Fruit fly (Drosophila melanogaster) whole organism, embryonic: ENCODE results near the gene CG13601.

Experiments
- Aef1 ChIP-seq: fragments of 200-800 bp; sonication (Bioruptor generic); IDR thresholded peaks from 3 replicates; pipeline ENCODE4 v1.3.6; 2022; ENCODE audit warnings: missing biosample characterization, missing genetic modification characterization
- Atf-2 ChIP-seq: fragments of 200-800 bp; sonication (Bioruptor generic); optimal IDR thresholded peaks from 2 replicates; lab custom pipeline; 2016; ENCODE audit warnings: missing biosample characterization, missing genetic modification characterization
- BEAF-32 ChIP-seq: fragments of 200-800 bp; sonication (Bioruptor generic); optimal IDR thresholded peaks from 3 replicates; lab custom pipeline; 2017; ENCODE audit warnings: missing biosample characterization, missing genetic modification characterization, mild to moderate bottlenecking, moderate library complexity, missing genetic modification reagents
- Blimp-1 ChIP-seq: fragments of 200-800 bp; sonication (Bioruptor generic); optimal IDR thresholded peaks from 3 replicates; lab custom pipeline; 2018; ENCODE audit warnings: missing biosample characterization, missing genetic modification characterization, mild to moderate bottlenecking, moderate library complexity, missing genetic modification reagents
- CG11398 ChIP-seq: fragments of 200-800 bp; sonication (Bioruptor generic); optimal IDR thresholded peaks from 2 replicates; lab custom pipeline; 2016; ENCODE audit warnings: missing biosample characterization, missing genetic modification characterization
- CG11560 ChIP-seq: fragments of 200-800 bp; sonication (Bioruptor generic); IDR thresholded peaks from 3 replicates; pipeline ENCODE4 v1.3.6; 2022; ENCODE audit warnings: missing biosample characterization, missing genetic modification characterization
- CG12155 ChIP-seq: fragments of 200-800 bp; sonication (Bioruptor generic); optimal IDR thresholded peaks from 3 replicates; lab custom pipeline; 2016; ENCODE audit warnings: missing biosample characterization, missing genetic modification characterization
- CG12744 ChIP-seq: fragments of 200-800 bp; sonication (Bioruptor generic); optimal IDR thresholded peaks from 2 replicates; lab custom pipeline; 2016; ENCODE audit warnings: missing biosample characterization, missing genetic modification characterization
- CG17361 ChIP-seq: fragments of 200-800 bp; sonication (Bioruptor generic); IDR thresholded peaks from 3 replicates; pipeline ENCODE4 v1.3.6; 2022; ENCODE audit warnings: missing biosample characterization, missing genetic modification characterization
- CG2712 ChIP-seq: fragments of 200-800 bp; optimal IDR thresholded peaks from 3 replicates; lab custom pipeline; 2019; ENCODE audit warnings: missing biosample characterization, mild to moderate bottlenecking, missing genetic modification characterization, moderate library complexity
- CG2875 ChIP-seq: fragments of 200-800 bp; sonication (Bioruptor generic); optimal IDR thresholded peaks from 2 replicates; lab custom pipeline; 2017; ENCODE audit warnings: missing biosample characterization, mild to moderate bottlenecking, missing genetic modification characterization, missing genetic modification reagents
- CG31365 ChIP-seq: fragments of 200-800 bp; sonication (Bioruptor generic); optimal IDR thresholded peaks from 2 replicates; lab custom pipeline; 2018; ENCODE audit warnings: missing biosample characterization, mild to moderate bottlenecking, missing genetic modification characterization
- CG3281 ChIP-seq: fragments of 200-800 bp; sonication (Bioruptor generic); optimal IDR thresholded peaks from 3 replicates; lab custom pipeline; 2017; ENCODE audit warnings: missing biosample characterization, mild to moderate bottlenecking, missing genetic modification characterization
- CG33213 ChIP-seq: fragments of 200-800 bp; sonication (Bioruptor generic); optimal IDR thresholded peaks from 3 replicates; lab custom pipeline; 2016; ENCODE audit warnings: missing biosample characterization, missing genetic modification characterization
- CG5245 ChIP-seq: fragments of 200-800 bp; sonication (Bioruptor generic); optimal IDR thresholded peaks from 3 replicates; lab custom pipeline; 2016; ENCODE audit warnings: missing biosample characterization, missing genetic modification characterization
- CG6689 ChIP-seq: fragments of 200-800 bp; sonication (Bioruptor generic); IDR thresholded peaks from 2 replicates; pipeline ENCODE4 v1.3.6; 2022; ENCODE audit warnings: missing biosample characterization, missing genetic modification characterization
- CG7271 ChIP-seq: fragments of 200-800 bp; sonication (Bioruptor generic); optimal IDR thresholded peaks from 2 replicates; lab custom pipeline; 2018; ENCODE audit warnings: missing biosample characterization, mild to moderate bottlenecking, missing genetic modification characterization, moderate library complexity
- CG7372 ChIP-seq: fragments of 200-800 bp; sonication (Bioruptor generic); IDR thresholded peaks from 2 replicates; pipeline ENCODE4 v1.3.6; 2022; ENCODE audit warnings: missing biosample characterization, missing genetic modification characterization
- CG7556 ChIP-seq: fragments of 200-800 bp; sonication (Bioruptor generic); optimal IDR thresholded peaks from 2 replicates; lab custom pipeline; 2017; ENCODE audit warnings: missing biosample characterization, mild to moderate bottlenecking, missing genetic modification characterization
- CTCF ChIP-seq: fragments of 200-800 bp; sonication (Bioruptor generic); optimal IDR thresholded peaks from 2 replicates; lab custom pipeline; 2017; ENCODE audit warnings: missing biosample characterization, mild to moderate bottlenecking, missing genetic modification characterization, moderate library complexity
- Dbx ChIP-seq: fragments of 200-800 bp; sonication (Bioruptor generic); IDR thresholded peaks from 3 replicates; pipeline ENCODE4 v1.3.6; 2022; ENCODE audit warnings: missing biosample characterization, missing genetic modification characterization
- Dref ChIP-seq: fragments of 200-800 bp; sonication (Bioruptor generic); IDR thresholded peaks from 2 replicates; pipeline ENCODE4 v1.3.6; 2022; ENCODE audit warnings: missing biosample characterization, missing genetic modification characterization
- Hr3 ChIP-seq: fragments of 200-800 bp; sonication (Bioruptor generic); optimal IDR thresholded peaks from 3 replicates; lab custom pipeline; 2016; ENCODE audit warnings: missing biosample characterization, missing genetic modification characterization
- MBD-R2 ChIP-seq: fragments of 200-800 bp; sonication (Bioruptor generic); IDR thresholded peaks from 2 replicates; pipeline ENCODE4 v1.3.6; 2022; ENCODE audit warnings: missing biosample characterization, missing genetic modification characterization
- Nf-YB ChIP-seq: fragments of 200-800 bp; sonication (Bioruptor generic); optimal IDR thresholded peaks from 3 replicates; lab custom pipeline; 2019; ENCODE audit warnings: missing biosample characterization, mild to moderate bottlenecking, missing genetic modification characterization, moderate library complexity
- Opbp ChIP-seq: fragments of 200-800 bp; sonication (Bioruptor generic); IDR thresholded peaks from 3 replicates; pipeline ENCODE4 v1.3.6; 2022; ENCODE audit warnings: missing biosample characterization, missing genetic modification characterization; ENCODE audit not compliant: partially characterized antibody
- Poxn ChIP-seq: fragments of 200-800 bp; sonication (Bioruptor generic); IDR thresholded peaks from 2 replicates; pipeline ENCODE4 v1.3.6; 2022; ENCODE audit warnings: missing biosample characterization, missing genetic modification characterization
- Spps ChIP-seq: fragments of 200-800 bp; sonication (Bioruptor generic); optimal IDR thresholded peaks from 2 replicates; lab custom pipeline; 2018; ENCODE audit warnings: missing biosample characterization, mild to moderate bottlenecking, missing genetic modification characterization
- Sry-δ ChIP-seq: fragments of 200-800 bp; sonication (Bioruptor generic); optimal IDR thresholded peaks from 2 replicates; lab custom pipeline; 2016; ENCODE audit warnings: missing biosample characterization, missing genetic modification characterization
- Vsx1 ChIP-seq: fragments of 200-800 bp; sonication (Bioruptor generic); optimal IDR thresholded peaks from 2 replicates; lab custom pipeline; 2017; ENCODE audit warnings: missing biosample characterization, mild to moderate bottlenecking, missing genetic modification characterization, missing genetic modification reagents
- abd-A ChIP-seq: fragments of 200-800 bp; sonication (Bioruptor generic); optimal IDR thresholded peaks from 3 replicates; lab custom pipeline; 2019; ENCODE audit warnings: missing biosample characterization, mild to moderate bottlenecking, missing genetic modification characterization, moderate library complexity
- ash1 ChIP-seq: fragments of 200-800 bp; sonication (Bioruptor generic); optimal IDR thresholded peaks from 2 replicates; lab custom pipeline; 2018; ENCODE audit warnings: missing biosample characterization, mild to moderate bottlenecking, missing genetic modification characterization
- bbx ChIP-seq: fragments of 200-800 bp; sonication (Bioruptor generic); IDR thresholded peaks from 2 replicates; pipeline ENCODE4 v1.3.6; 2022; ENCODE audit warnings: missing biosample characterization, missing genetic modification characterization; ENCODE audit not compliant: partially characterized antibody
- btn ChIP-seq: fragments of 200-800 bp; sonication (Bioruptor generic); optimal IDR thresholded peaks from 2 replicates; lab custom pipeline; 2016; ENCODE audit warnings: missing biosample characterization, missing genetic modification characterization
- cg ChIP-seq: fragments of 200-800 bp; sonication (Bioruptor generic); optimal IDR thresholded peaks from 3 replicates; lab custom pipeline; 2019; ENCODE audit warnings: missing biosample characterization, mild to moderate bottlenecking, missing genetic modification characterization, moderate library complexity
- crol ChIP-seq: fragments of 200-800 bp; sonication (Bioruptor generic); IDR thresholded peaks from 2 replicates; pipeline ENCODE4 v1.3.6; 2022; ENCODE audit warnings: missing biosample characterization, missing genetic modification characterization
- dmrt11E ChIP-seq: fragments of 200-800 bp; sonication (Bioruptor generic); optimal IDR thresholded peaks from 3 replicates; lab custom pipeline; 2018; ENCODE audit warnings: missing biosample characterization, mild to moderate bottlenecking, missing genetic modification characterization, moderate library complexity
- fd3F ChIP-seq: fragments of 200-800 bp; sonication (Bioruptor generic); optimal IDR thresholded peaks from 2 replicates; lab custom pipeline; 2018; ENCODE audit warnings: missing biosample characterization, mild to moderate bottlenecking, missing genetic modification characterization, moderate library complexity
- fd96Cb ChIP-seq: fragments of 200-800 bp; sonication (Bioruptor generic); optimal IDR thresholded peaks from 2 replicates; lab custom pipeline; 2018; ENCODE audit warnings: missing biosample characterization, mild to moderate bottlenecking, missing genetic modification characterization, moderate library complexity
- ftz-f1 ChIP-seq: fragments of 200-800 bp; sonication (Bioruptor generic); optimal IDR thresholded peaks from 2 replicates; lab custom pipeline; 2016; ENCODE audit warnings: missing biosample characterization, missing genetic modification characterization
- gcm ChIP-seq: fragments of 200-800 bp; sonication (Bioruptor generic); optimal IDR thresholded peaks from 2 replicates; lab custom pipeline; 2019; ENCODE audit warnings: missing biosample characterization, mild to moderate bottlenecking, missing genetic modification characterization, moderate library complexity
- gcm2 ChIP-seq: fragments of 200-800 bp; sonication (Bioruptor generic); optimal IDR thresholded peaks from 2 replicates; lab custom pipeline; 2016; ENCODE audit warnings: missing biosample characterization, missing genetic modification characterization
- hkb ChIP-seq, 2 experiments: fragments of 200-800 bp in 1 of 2; fragments of >200 bp in 1 of 2; sonication (Bioruptor generic) in 1 of 2; IDR thresholded peaks in 1 of 2; optimal IDR thresholded peaks in 1 of 2; 2 replicates each; pipeline versions ENCODE4 v1.3.6 to Lab custom; 2017 to 2022; ENCODE audit warnings: missing biosample characterization in 1 of 2, missing genetic modification characterization in 1 of 2
- jigr1 ChIP-seq: fragments of 200-800 bp; sonication (Bioruptor generic); IDR thresholded peaks from 3 replicates; pipeline ENCODE4 v1.3.6; 2022; ENCODE audit warnings: missing biosample characterization, missing genetic modification characterization
- lilli ChIP-seq: fragments of 200-800 bp; sonication (Bioruptor generic); optimal IDR thresholded peaks from 3 replicates; lab custom pipeline; 2016; ENCODE audit warnings: missing biosample characterization, missing genetic modification characterization
- lola ChIP-seq, 3 experiments: fragments of >200 bp in 2 of 3; fragments of 200-800 bp in 1 of 3; sonication (Bioruptor generic) in 1 of 3; optimal IDR thresholded peaks; 2 replicates each; lab custom pipeline; 2017 to 2019; ENCODE audit warnings: missing biosample characterization in 3 of 3, missing genetic modification characterization in 3 of 3, mild to moderate bottlenecking in 1 of 3, moderate library complexity in 1 of 3
- mld ChIP-seq: fragments of 200-800 bp; sonication (Bioruptor generic); IDR thresholded peaks from 3 replicates; pipeline ENCODE4 v1.3.6; 2022; ENCODE audit warnings: missing biosample characterization, missing genetic modification characterization; ENCODE audit not compliant: partially characterized antibody
- peb ChIP-seq: fragments of 200-800 bp; sonication (Bioruptor generic); IDR thresholded peaks from 2 replicates; pipeline ENCODE4 v1.3.6; 2022; ENCODE audit warnings: missing biosample characterization, missing genetic modification characterization
- repo ChIP-seq: fragments of 200-800 bp; sonication (Bioruptor generic); optimal IDR thresholded peaks from 2 replicates; lab custom pipeline; 2016; ENCODE audit warnings: missing biosample characterization, missing genetic modification characterization
- seq ChIP-seq: fragments of 200-800 bp; sonication (Bioruptor generic); IDR thresholded peaks from 2 replicates; pipeline ENCODE4 v1.3.6; 2022; ENCODE audit warnings: missing biosample characterization, missing genetic modification characterization
- vnd ChIP-seq: fragments of 200-800 bp; sonication (Bioruptor generic); IDR thresholded peaks from 3 replicates; pipeline ENCODE4 v1.3.6; 2022; ENCODE audit warnings: missing biosample characterization, missing genetic modification characterization; ENCODE audit not compliant: partially characterized antibody

The CG13601 gene

DNA sequence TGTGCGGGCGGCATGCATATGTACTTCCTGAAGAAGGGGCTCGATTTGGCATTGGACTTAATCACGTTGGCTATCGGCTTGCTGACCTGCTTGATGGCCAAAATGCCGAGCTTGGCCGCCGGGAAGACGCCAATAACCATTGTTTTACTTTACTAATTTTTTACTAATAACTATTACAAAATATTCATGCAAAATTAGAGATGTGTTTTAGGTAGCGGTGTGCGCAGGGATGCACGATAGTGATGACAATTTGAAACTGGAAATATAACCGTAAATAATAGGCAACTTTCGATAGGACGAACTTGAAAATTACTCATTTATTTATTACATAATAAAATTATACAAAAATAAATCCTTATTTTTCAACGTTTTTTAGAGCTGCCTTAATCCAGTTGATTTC, at the start of gene CG13601 (continued):
- no peak for TF ChIP-seq cg
- 0 out of 3 replicates have a peak, but pooled peaks have one; percentile 42 for TF ChIP-seq Aef1 (GFP tag; lab: Robert Waterston, UW)
- no peak for TF ChIP-seq Blimp-1 (GFP tag; lab: Kevin White, UChicago)
- TF ChIP-seq gcm2 (GFP tag; lab: Kevin White, UChicago): no peak
- no peak for TF ChIP-seq fd3F (GFP tag; lab: Kevin White, UChicago)
- TF ChIP-seq CG11560 (tag; lab: Robert Waterston, UW): no peak
- no peak for TF ChIP-seq CG2875 (GFP tag; lab: Kevin White, UChicago)
- no peak for TF ChIP-seq dmrt11E
- TF ChIP-seq BEAF-32: peak; percentile 82
- no peak for TF ChIP-seq Atf-2 (GFP tag; lab: Kevin White, UChicago)
- TF ChIP-seq repo: no peak
- peak; percentile 71 for TF ChIP-seq vnd (GFP tag; lab: Robert Waterston, UW)
- no peak for TF ChIP-seq ftz-f1 (GFP tag; lab: Kevin White, UChicago)
- peak; percentile 83 for TF ChIP-seq bbx
- TF ChIP-seq Dref (GFP tag; lab: Robert Waterston, UW): peak; percentile 41; the same call in 1 of the 2 replicates
- TF ChIP-seq Opbp (GFP tag; lab: Robert Waterston, UW): peak; percentile 80; the same call in 2 of the 3 replicates
- TF ChIP-seq crol (GFP tag; lab: Robert Waterston, UW): no peak
- no peak for TF ChIP-seq CG7372 (GFP tag; lab: Robert Waterston, UW)
- no peak for TF ChIP-seq peb (GFP tag; lab: Robert Waterston, UW)
- no peak for TF ChIP-seq seq (GFP tag; lab: Robert Waterston, UW)
- TF ChIP-seq abd-A (tag; lab: Kevin White, UChicago): no peak
- TF ChIP-seq mld: 0 out of 3 replicates have a peak, but pooled peaks have one; percentile 29
- no peak for TF ChIP-seq CG6689 (GFP tag; lab: Robert Waterston, UW)
- no peak for TF ChIP-seq Vsx1
- no peak for TF ChIP-seq CG7556 (GFP tag; lab: Kevin White, UChicago)
- TF ChIP-seq CG2712 (tag; lab: Kevin White, UChicago): peak; percentile 27
- TF ChIP-seq Sry-δ: peak; percentile 84
- no peak for TF ChIP-seq CG3281
- 0 out of 3 replicates have a peak, but pooled peaks have one; percentile 22 for TF ChIP-seq Dbx (GFP tag; lab: Robert Waterston, UW)
- no peak for TF ChIP-seq CG5245
- no peak for TF ChIP-seq jigr1 (GFP tag; lab: Robert Waterston, UW)
- TF ChIP-seq lola (GFP tag; optimal IDR thresholded peaks at IDR 0.05; lab: Kevin White, UChicago): peak in 1 of 3 experiments; percentile 6
- no peak for TF ChIP-seq hkb (optimal IDR thresholded peaks at IDR 0.05; lab: Kevin White, UChicago)
- 0 out of 2 replicates have a peak, but pooled peaks have one; percentile 21 for TF ChIP-seq hkb (GFP tag; IDR thresholded peaks at IDR 0.05; lab: Robert Waterston, UW)
- TF ChIP-seq ash1 (GFP tag; lab: Kevin White, UChicago): no peak
- TF ChIP-seq Poxn: no peak
- TF ChIP-seq Hr3 (GFP tag; lab: Kevin White, UChicago): no peak
- TF ChIP-seq CG33213 (GFP tag; lab: Kevin White, UChicago): no peak
- TF ChIP-seq Spps (tag; lab: Kevin White, UChicago): no peak
- TF ChIP-seq CTCF: peak; percentile 25
- no peak for TF ChIP-seq CG17361 (GFP tag; lab: Robert Waterston, UW)
- TF ChIP-seq CG31365 (tag; lab: Kevin White, UChicago): no peak
- TF ChIP-seq lilli (GFP tag; lab: Kevin White, UChicago): peak; percentile 45
- peak; percentile 80 for TF ChIP-seq MBD-R2
- no peak for TF ChIP-seq CG12744
- TF ChIP-seq CG12155 (GFP tag; lab: Kevin White, UChicago): peak; percentile 25
- TF ChIP-seq CG7271 (tag; lab: Kevin White, UChicago): no peak
- TF ChIP-seq CG11398 (GFP tag; lab: Kevin White, UChicago): no peak
- no peak for TF ChIP-seq btn (GFP tag; lab: Kevin White, UChicago)
- TF ChIP-seq fd96Cb (tag; lab: Kevin White, UChicago): no peak
- TF ChIP-seq gcm: peak; percentile 4
- no peak for TF ChIP-seq Nf-YB (GFP tag; lab: Kevin White, UChicago)
